Worm (Caenorhabditis elegans): ENCODE results near the gene nep-13.

ce11 chrII:3323179-3323578 is 40.7 kb downstream of the nep-13 start, which contains the start of gene Y46D2A.2:
- TF ChIP-seq ZK546.5 (tag; optimal IDR thresholded peaks at IDR 0.05) (no peak), Y55F3AM.14 (GFP tag; optimal IDR thresholded peaks at IDR 0.05) (no peak), ama-1 (optimal IDR thresholded peaks at IDR 0.05) (no peak), nhr-237 (tag; optimal IDR thresholded peaks at IDR 0.05) (no peak), zag-1 (tag; optimal IDR thresholded peaks at IDR 0.05) (no peak), aly-2 (tag; optimal IDR thresholded peaks at IDR 0.05) (no peak), alr-1 (tag; optimal IDR thresholded peaks at IDR 0.05) (no peak), nhr-6 (tag; optimal IDR thresholded peaks at IDR 0.05) (no peak), nhr-11 (tag; optimal IDR thresholded peaks at IDR 0.05) (no peak)

Data from whole organism, L2 larva.